Worm (Caenorhabditis elegans) whole organism, late embryonic: ENCODE results near the gene maoc-1.

Experiments
- C38D4.7 ChIP-seq: fragments of 200-800 bp; sonication (Bioruptor generic); optimal IDR thresholded peaks from 2 replicates; lab custom pipeline; 2018; ENCODE audit warnings: mild to moderate bottlenecking, missing genetic modification characterization, moderate library complexity, missing compliant biosample characterization
- ama-1 ChIP-seq: fragments of 150-350 bp; optimal IDR thresholded peaks from 2 replicates; lab custom pipeline; 2014
- ceh-18 ChIP-seq: sonication (generic microtip); optimal IDR thresholded peaks from 2 replicates; lab custom pipeline; 2016; ENCODE audit warnings: missing genetic modification characterization, missing compliant biosample characterization
- ceh-19 ChIP-seq: fragments of 200-800 bp; sonication (Bioruptor generic); optimal IDR thresholded peaks from 2 replicates; lab custom pipeline; 2018; ENCODE audit warnings: mild to moderate bottlenecking, missing genetic modification characterization, missing compliant biosample characterization
- dmd-4 ChIP-seq: sonication (generic microtip); optimal IDR thresholded peaks from 2 replicates; lab custom pipeline; 2016; ENCODE audit warnings: borderline replicate concordance, missing genetic modification characterization, missing compliant biosample characterization
- dve-1 ChIP-seq: sonication (generic microtip); optimal IDR thresholded peaks from 2 replicates; lab custom pipeline; 2017; ENCODE audit warnings: antibody characterized with exemption, mild to moderate bottlenecking, missing genetic modification characterization, missing compliant biosample characterization
- elt-4 ChIP-seq: sonication (generic microtip); optimal IDR thresholded peaks from 2 replicates; lab custom pipeline; 2016; ENCODE audit warnings: missing genetic modification characterization, missing compliant biosample characterization
- nhr-11 ChIP-seq: fragments of 150-350 bp; optimal IDR thresholded peaks from 2 replicates; lab custom pipeline; 2014; ENCODE audit warnings: missing biosample characterization, missing genetic modification characterization
- unc-86 ChIP-seq: sonication (generic microtip); optimal IDR thresholded peaks from 2 replicates; lab custom pipeline; 2016; ENCODE audit warnings: missing genetic modification characterization, missing compliant biosample characterization
- zip-5 ChIP-seq: sonication (generic microtip); optimal IDR thresholded peaks from 2 replicates; lab custom pipeline; 2016; ENCODE audit warnings: missing genetic modification characterization, missing compliant biosample characterization

- TF ChIP-seq elt-4 (tag; lab: Kevin White, UChicago) (no peak), ama-1 (lab: Kevin White, UChicago) (no peak), zip-5 (tag; lab: Kevin White, UChicago) (no peak), dmd-4 (tag; lab: Kevin White, UChicago) (no peak), C38D4.7 (no peak), ceh-18 (tag; lab: Kevin White, UChicago) (no peak), nhr-11 (tag; lab: Kevin White, UChicago) (no peak), ceh-19 (GFP tag; lab: Kevin White, UChicago) (no peak), dve-1 (tag; lab: Kevin White, UChicago) (no peak), unc-86 (no peak)
These were observed 32.6 kb downstream of the maoc-1 start, which contains the start of gene F32A5.4 for ce11 chrII:7228646-7229200.
